Worm (Caenorhabditis elegans) whole organism, L1 larva: ENCODE results near the gene cpg-19.
A peak's percentile ranks its signal among the peaks of the same experiment; 100 is the strongest.

Experiments used
- ceh-8 ChIP-seq: fragments of 200-800 bp; sonication (Bioruptor generic); optimal IDR thresholded peaks from 2 replicates; lab custom pipeline; 2018; ENCODE audit warnings: mild to moderate bottlenecking, missing genetic modification characterization, moderate library complexity, missing compliant biosample characterization
- ceh-88 ChIP-seq: fragments of 200-800 bp; sonication (Bioruptor generic); IDR thresholded peaks from 2 replicates; pipeline ENCODE4 v1.3.6; 2022; ENCODE audit warnings: missing genetic modification characterization, missing compliant biosample characterization
- ceh-90 ChIP-seq: sonication (generic microtip); optimal IDR thresholded peaks from 2 replicates; lab custom pipeline; 2016; ENCODE audit warnings: missing genetic modification characterization, missing compliant biosample characterization
- egl-13 ChIP-seq: sonication (generic microtip); optimal IDR thresholded peaks from 2 replicates; lab custom pipeline; 2016; ENCODE audit warnings: missing genotype, missing genetic modification reagents, missing genetic modification characterization, missing compliant biosample characterization
- egl-27 ChIP-seq, 2 experiments: fragments of 150-350 bp in 1 of 2; sonication (generic microtip); optimal IDR thresholded peaks; 3 replicates each; lab custom pipeline; 2017 to 2018; ENCODE audit warnings: missing biosample characterization in 2 of 2, missing genetic modification characterization in 2 of 2, missing genetic modification reagents in 2 of 2
- ets-5 ChIP-seq: fragments of 200-800 bp; sonication (Bioruptor generic); IDR thresholded peaks from 2 replicates; pipeline ENCODE4 v1.3.6; 2022; ENCODE audit warnings: missing genetic modification characterization, missing compliant biosample characterization
- fkh-10 ChIP-seq: sonication (generic microtip); optimal IDR thresholded peaks from 2 replicates; lab custom pipeline; 2017; ENCODE audit warnings: missing biosample characterization, missing genetic modification reagents, missing genetic modification characterization
- fkh-8 ChIP-seq: sonication (generic microtip); optimal IDR thresholded peaks from 2 replicates; lab custom pipeline; 2016; ENCODE audit warnings: mild to moderate bottlenecking, missing genetic modification characterization, missing compliant biosample characterization
- hlh-17 ChIP-seq: fragments of 200-800 bp; sonication (Bioruptor generic); optimal IDR thresholded peaks from 2 replicates; lab custom pipeline; 2018; ENCODE audit warnings: missing genetic modification characterization, mild to moderate bottlenecking, missing compliant biosample characterization, moderate library complexity, borderline replicate concordance
- hpl-2 ChIP-seq: fragments of 150-350 bp; optimal IDR thresholded peaks from 2 replicates; lab custom pipeline; 2014; ENCODE audit warnings: missing biosample characterization, missing genetic modification reagents, missing genetic modification characterization
- lin-13 ChIP-seq: fragments of 150-350 bp; optimal IDR thresholded peaks from 2 replicates; lab custom pipeline; 2014; ENCODE audit warnings: missing biosample characterization, missing genetic modification reagents, missing genetic modification characterization
- lin-14 ChIP-seq: fragments of 200-800 bp; sonication (Bioruptor generic); optimal IDR thresholded peaks from 2 replicates; lab custom pipeline; 2018; ENCODE audit warnings: mild to moderate bottlenecking, missing genetic modification characterization, moderate library complexity, missing compliant biosample characterization
- lin-35 ChIP-seq, 2 experiments: fragments of 150-350 bp; optimal IDR thresholded peaks; 2 replicates each; lab custom pipeline; 2014; ENCODE audit warnings: missing biosample characterization in 2 of 2, missing genetic modification characterization in 2 of 2, missing genetic modification reagents in 2 of 2
- mab-9 ChIP-seq: fragments of 200-800 bp; sonication (Bioruptor generic); IDR thresholded peaks from 2 replicates; pipeline ENCODE4 v1.3.6; 2022; ENCODE audit warnings: missing genetic modification reagents, missing genetic modification characterization, missing compliant biosample characterization
- mdl-1 ChIP-seq, 2 experiments: fragments of 150-350 bp; optimal IDR thresholded peaks; 2 replicates each; lab custom pipeline; 2014 to 2017; ENCODE audit warnings: missing biosample characterization in 2 of 2, missing genetic modification characterization in 2 of 2, inconsistent platforms in 1 of 2
- mep-1 ChIP-seq: fragments of 150-350 bp; optimal IDR thresholded peaks from 2 replicates; lab custom pipeline; 2014; ENCODE audit warnings: missing biosample characterization, missing genetic modification characterization
- nhr-12 ChIP-seq: sonication (generic microtip); optimal IDR thresholded peaks from 2 replicates; lab custom pipeline; 2017; ENCODE audit warnings: missing biosample characterization, missing genetic modification characterization
- nhr-20 ChIP-seq: sonication (generic microtip); optimal IDR thresholded peaks from 2 replicates; lab custom pipeline; 2016; ENCODE audit warnings: mild to moderate bottlenecking, missing genetic modification characterization, missing compliant biosample characterization
- nhr-47 ChIP-seq: sonication (generic microtip); optimal IDR thresholded peaks from 2 replicates; lab custom pipeline; 2016; ENCODE audit warnings: mild to moderate bottlenecking, missing genetic modification characterization, moderate library complexity, missing compliant biosample characterization
- pag-3 ChIP-seq: sonication (generic microtip); optimal IDR thresholded peaks from 2 replicates; lab custom pipeline; 2017; ENCODE audit warnings: missing genetic modification characterization, mild to moderate bottlenecking, missing compliant biosample characterization, antibody characterized with exemption, borderline replicate concordance; ENCODE audit not compliant: insufficient read depth
- pax-3 ChIP-seq: fragments of 200-800 bp; sonication (Bioruptor generic); optimal IDR thresholded peaks from 2 replicates; lab custom pipeline; 2018; ENCODE audit warnings: mild to moderate bottlenecking, missing genetic modification characterization, moderate library complexity, missing compliant biosample characterization
- pqm-1 ChIP-seq: sonication (generic microtip); optimal IDR thresholded peaks from 3 replicates; lab custom pipeline; 2017; ENCODE audit warnings: missing biosample characterization, missing genetic modification characterization
- rnt-1 ChIP-seq: sonication (generic microtip); optimal IDR thresholded peaks from 2 replicates; lab custom pipeline; 2016; ENCODE audit warnings: mild to moderate bottlenecking, missing genetic modification characterization, moderate library complexity, missing compliant biosample characterization
- snpc-4 ChIP-seq: fragments of 150-350 bp; optimal IDR thresholded peaks from 2 replicates; lab custom pipeline; 2014; ENCODE audit warnings: missing biosample characterization, missing genetic modification characterization
- sox-4 ChIP-seq: sonication (generic microtip); optimal IDR thresholded peaks from 2 replicates; lab custom pipeline; 2016; ENCODE audit warnings: missing genetic modification characterization, missing compliant biosample characterization
- sptf-1 ChIP-seq: fragments of 150-350 bp; optimal IDR thresholded peaks from 2 replicates; lab custom pipeline; 2014; ENCODE audit warnings: missing biosample characterization, missing genetic modification characterization
- tlp-1 ChIP-seq: fragments of 150-350 bp; optimal IDR thresholded peaks from 2 replicates; lab custom pipeline; 2014; ENCODE audit warnings: missing biosample characterization, missing genetic modification characterization
- unc-130 ChIP-seq: fragments of 150-350 bp; optimal IDR thresholded peaks from 2 replicates; lab custom pipeline; 2017; ENCODE audit warnings: missing biosample characterization, missing genetic modification characterization, inconsistent platforms
- unc-30 ChIP-seq: sonication (generic microtip); optimal IDR thresholded peaks from 2 replicates; lab custom pipeline; 2017; ENCODE audit warnings: missing biosample characterization, missing genetic modification characterization
- unc-98 ChIP-seq: fragments of 200-800 bp; sonication (Bioruptor generic); IDR thresholded peaks from 2 replicates; pipeline ENCODE4 v1.3.6; 2022; ENCODE audit warnings: missing genetic modification characterization, missing compliant biosample characterization
- xbp-1 ChIP-seq: sonication (generic microtip); optimal IDR thresholded peaks from 2 replicates; lab custom pipeline; 2016; ENCODE audit warnings: missing genetic modification characterization, missing compliant biosample characterization
- zag-1 ChIP-seq: fragments of 150-350 bp; optimal IDR thresholded peaks from 2 replicates; lab custom pipeline; 2014; ENCODE audit warnings: missing biosample characterization, missing genetic modification characterization

The cpg-19 gene

ce11 chrX:16621467-16621866 lies at the start of gene cpg-19:
Gene cpg-19 (plus strand): TSS chrX:16621807.
- TF ChIP-seq pax-3 (tag; lab: Kevin White, UChicago): no peak
- no peak for TF ChIP-seq mep-1
- TF ChIP-seq zag-1: no peak
- no peak for TF ChIP-seq fkh-8 (tag; lab: Kevin White, UChicago)
- no peak for TF ChIP-seq unc-30 (tag; lab: Kevin White, UChicago)
- TF ChIP-seq sox-4: no peak
- no peak for TF ChIP-seq pag-3

- TF ChIP-seq ceh-90 (tag; lab: Kevin White, UChicago) (no peak), sptf-1 (tag; lab: Kevin White, UChicago) (no peak), pag-3 (no peak), lin-35 (GFP tag; optimal IDR thresholded peaks at IDR 0.05; lab: Kevin White, UChicago) (no peak), ceh-8 (GFP tag; lab: Kevin White, UChicago) (no peak), nhr-47 (tag; lab: Kevin White, UChicago) (no peak), unc-130 (tag; lab: Kevin White, UChicago) (no peak), lin-13 (GFP tag; lab: Kevin White, UChicago) (no peak), rnt-1 (tag; lab: Kevin White, UChicago) (no peak)
Observed at ce11 chrX:16571877-16572276, 49.7 kb upstream of the cpg-19 start.

DNA sequence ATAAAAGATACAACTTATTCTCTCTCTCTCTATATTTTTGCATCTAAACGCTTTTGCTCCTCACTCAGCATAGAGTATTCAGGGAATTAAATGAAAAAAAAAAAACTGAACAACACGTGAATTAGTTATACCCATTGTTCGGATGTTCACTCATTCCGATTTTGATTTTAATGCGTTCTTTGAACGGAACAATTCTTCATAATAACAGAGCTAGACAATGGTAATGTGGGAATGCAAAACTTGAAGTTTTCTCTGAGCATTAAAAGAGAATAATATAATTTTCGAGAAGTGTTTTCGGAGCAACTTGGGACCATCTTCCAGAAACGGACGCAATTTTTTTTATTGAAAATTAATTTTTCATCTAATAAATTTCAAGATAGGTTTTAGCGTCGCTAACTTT lies 47.3 kb upstream of the cpg-19 start:
- TF ChIP-seq pqm-1 (tag; lab: Kevin White, UChicago) (no peak), nhr-20 (tag; lab: Kevin White, UChicago) (no peak)

DNA sequence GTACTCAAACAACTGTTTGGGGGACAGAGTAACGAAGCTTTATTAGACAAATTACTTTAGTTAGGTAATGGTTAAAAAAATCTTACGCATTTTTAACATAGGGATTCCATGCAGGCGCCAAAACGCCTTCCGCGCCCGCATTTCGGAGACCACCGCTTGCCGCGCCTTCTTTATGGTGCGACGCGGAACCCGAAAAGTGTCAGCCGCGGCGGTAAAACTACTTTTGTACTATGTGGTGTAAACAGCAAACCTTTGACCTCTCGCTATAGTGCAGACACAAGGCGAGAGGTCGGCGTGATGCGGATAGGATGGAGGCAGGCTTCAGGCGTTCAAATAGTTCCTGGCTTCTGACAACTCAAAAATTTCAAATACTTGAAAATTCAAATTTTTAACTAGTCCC lies 46.3 kb upstream of the cpg-19 start:
- no peak for TF ChIP-seq egl-13 (tag; lab: Kevin White, UChicago)
- no peak for TF ChIP-seq ceh-88 (GFP tag; lab: Robert Waterston, UW)
- TF ChIP-seq xbp-1 (tag; lab: Kevin White, UChicago): no peak
- TF ChIP-seq unc-98 (GFP tag; lab: Robert Waterston, UW): no peak
- no peak for TF ChIP-seq hpl-2
- no peak for TF ChIP-seq mab-9
- TF ChIP-seq nhr-12: no peak
- TF ChIP-seq pax-3 (tag; lab: Kevin White, UChicago): no peak
- no peak for TF ChIP-seq hlh-17 (GFP tag; lab: Kevin White, UChicago)
- TF ChIP-seq tlp-1 (tag; lab: Kevin White, UChicago): no peak
- TF ChIP-seq sptf-1 (tag; lab: Kevin White, UChicago): no peak
- no peak for TF ChIP-seq mep-1
- no peak for TF ChIP-seq lin-35 (GFP tag; optimal IDR thresholded peaks at IDR 0.05; lab: Kevin White, UChicago)
- no peak for TF ChIP-seq rnt-1 (tag; lab: Kevin White, UChicago)
- no peak for TF ChIP-seq mdl-1 (tag; optimal IDR thresholded peaks at IDR 0.05; lab: Kevin White, UChicago)
- no peak for TF ChIP-seq egl-27 (tag; optimal IDR thresholded peaks at IDR 0.05; lab: Kevin White, UChicago)

ce11 chrX:16579303-16579795 lies 42.3 kb upstream of the cpg-19 start, which contains the start of gene ser-1:
Gene ser-1 (plus strand): TSS chrX:16579745.
- TF ChIP-seq xbp-1 (tag; lab: Kevin White, UChicago): no peak
- TF ChIP-seq snpc-4 (tag; lab: Kevin White, UChicago): no peak
- peak; percentile 6 for TF ChIP-seq lin-14 (GFP tag; lab: Kevin White, UChicago)

DNA sequence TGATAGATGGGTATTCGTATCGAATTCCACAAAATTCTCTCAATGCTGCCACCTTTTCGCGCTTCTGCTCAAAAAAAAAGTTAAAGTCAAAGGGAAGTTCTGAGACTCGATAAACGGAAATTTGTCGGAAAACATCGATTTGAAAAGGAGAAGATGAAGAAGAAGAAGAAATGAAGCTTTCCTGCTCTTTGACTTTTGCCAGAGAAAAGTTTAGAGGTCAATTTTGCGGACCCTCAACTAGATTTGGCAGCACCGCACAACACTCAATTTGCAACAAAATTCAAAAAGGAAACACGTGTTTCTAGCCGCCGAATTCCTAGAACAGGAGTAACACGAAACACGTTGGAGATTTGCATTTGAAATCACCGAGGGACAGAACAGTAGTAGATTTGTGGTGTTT lies 33.5 kb upstream of the cpg-19 start:
- TF ChIP-seq ets-5 (GFP tag; lab: Robert Waterston, UW) (no peak), fkh-10 (GFP tag; lab: Kevin White, UChicago) (peak; percentile 97), lin-14 (GFP tag; lab: Kevin White, UChicago) (peak; percentile 1), mep-1 (no peak)
- TF ChIP-seq, all 84 proteins: peak for 2
